Fruit fly (Drosophila melanogaster) whole organism, embryonic: ENCODE results near the gene lute.

Source experiments
- Aef1 ChIP-seq: fragments of 200-800 bp; sonication (Bioruptor generic); IDR thresholded peaks from 3 replicates; pipeline ENCODE4 v1.3.6; 2022; ENCODE audit warnings: missing biosample characterization, missing genetic modification characterization
- Awh ChIP-seq: fragments of 200-800 bp; sonication (Bioruptor generic); IDR thresholded peaks from 2 replicates; pipeline ENCODE4, ENCODE4 v1.3.6; 2022; ENCODE audit warnings: missing biosample characterization, missing genetic modification characterization
- CG10431 ChIP-seq: fragments of 200-800 bp; sonication (Bioruptor generic); optimal IDR thresholded peaks from 3 replicates; lab custom pipeline; 2018; ENCODE audit warnings: missing biosample characterization, mild to moderate bottlenecking, missing genetic modification characterization
- CG12236 ChIP-seq: fragments of 200-800 bp; sonication (Bioruptor generic); optimal IDR thresholded peaks from 2 replicates; lab custom pipeline; 2016; ENCODE audit warnings: missing biosample characterization, missing genetic modification characterization
- CG13123 ChIP-seq: fragments of 200-800 bp; sonication (Bioruptor generic); optimal IDR thresholded peaks from 2 replicates; lab custom pipeline; 2016; ENCODE audit warnings: missing biosample characterization, missing genetic modification characterization
- CG14441 ChIP-seq: fragments of 200-800 bp; sonication (Bioruptor generic); IDR thresholded peaks from 2 replicates; pipeline ENCODE4 v1.3.6; 2022; ENCODE audit warnings: missing biosample characterization, missing genetic modification characterization
- CG14710 ChIP-seq: fragments of 200-800 bp; sonication (Bioruptor generic); optimal IDR thresholded peaks from 3 replicates; lab custom pipeline; 2019; ENCODE audit warnings: missing biosample characterization, mild to moderate bottlenecking, missing genetic modification characterization, moderate library complexity
- CG15011 ChIP-seq: fragments of 200-800 bp; sonication (Bioruptor generic); optimal IDR thresholded peaks from 3 replicates; lab custom pipeline; 2018; ENCODE audit warnings: missing biosample characterization, mild to moderate bottlenecking, missing genetic modification characterization
- CG16813 ChIP-seq: fragments of 200-800 bp; sonication (Bioruptor generic); IDR thresholded peaks from 3 replicates; pipeline ENCODE4 v1.3.6; 2022; ENCODE audit warnings: missing biosample characterization, missing genetic modification characterization; ENCODE audit not compliant: partially characterized antibody
- CG18262 ChIP-seq: fragments of 200-800 bp; optimal IDR thresholded peaks from 3 replicates; lab custom pipeline; 2019; ENCODE audit warnings: missing biosample characterization, mild to moderate bottlenecking, missing genetic modification characterization, moderate library complexity
- CG18476 ChIP-seq: fragments of 200-800 bp; sonication (Bioruptor generic); optimal IDR thresholded peaks from 2 replicates; lab custom pipeline; 2016; ENCODE audit warnings: missing biosample characterization, mild to moderate bottlenecking, missing genetic modification characterization
- CG18619 ChIP-seq: fragments of 200-800 bp; sonication (Bioruptor generic); optimal IDR thresholded peaks from 3 replicates; lab custom pipeline; 2017; ENCODE audit warnings: missing biosample characterization, mild to moderate bottlenecking, missing genetic modification characterization
- CG2116 ChIP-seq: fragments of 200-800 bp; sonication (Bioruptor generic); optimal IDR thresholded peaks from 3 replicates; lab custom pipeline; 2018; ENCODE audit warnings: missing biosample characterization, mild to moderate bottlenecking, missing genetic modification characterization
- CG2889 ChIP-seq: fragments of 200-800 bp; sonication (Bioruptor generic); IDR thresholded peaks from 3 replicates; pipeline ENCODE4 v1.3.6; 2022; ENCODE audit warnings: missing biosample characterization, missing genetic modification characterization
- CG3726 ChIP-seq: fragments of 200-800 bp; sonication (Bioruptor generic); IDR thresholded peaks from 3 replicates; pipeline ENCODE4, ENCODE4 v1.3.6; 2022; ENCODE audit warnings: missing biosample characterization, missing genetic modification characterization
- CG42726 ChIP-seq: fragments of 200-800 bp; sonication (Bioruptor generic); IDR thresholded peaks from 2 replicates; pipeline ENCODE4 v1.3.6; 2022; ENCODE audit warnings: missing biosample characterization, missing genetic modification characterization; ENCODE audit not compliant: partially characterized antibody
- CG7839 ChIP-seq: fragments of 200-800 bp; sonication (Bioruptor generic); optimal IDR thresholded peaks from 3 replicates; lab custom pipeline; 2018; ENCODE audit warnings: missing biosample characterization, mild to moderate bottlenecking, missing genetic modification characterization, moderate library complexity
- CG8089 ChIP-seq: fragments of 200-800 bp; sonication (Bioruptor generic); optimal IDR thresholded peaks from 3 replicates; lab custom pipeline; 2016; ENCODE audit warnings: missing biosample characterization, missing genetic modification characterization
- CoRest ChIP-seq: fragments of 200-800 bp; sonication (Bioruptor generic); optimal IDR thresholded peaks from 3 replicates; lab custom pipeline; 2018; ENCODE audit warnings: missing biosample characterization, mild to moderate bottlenecking, missing genetic modification characterization, moderate library complexity
- Dp ChIP-seq: fragments of 200-800 bp; sonication (Bioruptor generic); optimal IDR thresholded peaks from 2 replicates; lab custom pipeline; 2018; ENCODE audit warnings: missing biosample characterization, mild to moderate bottlenecking, missing genetic modification characterization, moderate library complexity
- H15 ChIP-seq: fragments of 200-800 bp; sonication (Bioruptor generic); IDR thresholded peaks from 3 replicates; pipeline ENCODE4 v1.3.6; 2022; ENCODE audit warnings: missing biosample characterization, missing genetic modification characterization
- Hand ChIP-seq: fragments of 200-800 bp; sonication (Bioruptor generic); optimal IDR thresholded peaks from 2 replicates; lab custom pipeline; 2017; ENCODE audit warnings: mild to moderate bottlenecking, missing biosample characterization, missing genetic modification reagents, missing genetic modification characterization
- Hr51 ChIP-seq, 2 experiments: fragments of 200-800 bp; sonication (Bioruptor generic); optimal IDR thresholded peaks; 2 replicates in 1 of 2; 3 replicates in 1 of 2; lab custom pipeline; 2016 to 2018; ENCODE audit warnings: missing biosample characterization in 2 of 2, missing genetic modification characterization in 2 of 2, mild to moderate bottlenecking in 1 of 2, moderate library complexity in 1 of 2
- Kr ChIP-seq: fragments of 200-800 bp; sonication (Bioruptor generic); optimal IDR thresholded peaks from 2 replicates; lab custom pipeline; 2017; ENCODE audit warnings: missing biosample characterization, mild to moderate bottlenecking, missing genetic modification characterization
- Lpt ChIP-seq: fragments of >200 bp; optimal IDR thresholded peaks from 2 replicates; lab custom pipeline; 2018; ENCODE audit warnings: missing biosample characterization, missing genetic modification characterization
- Mes4 ChIP-seq: fragments of 200-800 bp; sonication (Bioruptor generic); optimal IDR thresholded peaks from 2 replicates; lab custom pipeline; 2016; ENCODE audit warnings: missing biosample characterization, missing genetic modification characterization
- NFAT ChIP-seq: fragments of 200-800 bp; sonication (Bioruptor generic); IDR thresholded peaks from 2 replicates; pipeline ENCODE4 v1.3.6; 2022; ENCODE audit warnings: missing biosample characterization, missing genetic modification characterization
- Nf-YB ChIP-seq: fragments of 200-800 bp; sonication (Bioruptor generic); optimal IDR thresholded peaks from 3 replicates; lab custom pipeline; 2019; ENCODE audit warnings: missing biosample characterization, mild to moderate bottlenecking, missing genetic modification characterization, moderate library complexity
- Oaz ChIP-seq: fragments of 200-800 bp; sonication (Bioruptor generic); IDR thresholded peaks from 2 replicates; pipeline ENCODE4 v1.3.6; 2022; ENCODE audit warnings: missing biosample characterization, missing genetic modification characterization
- Opbp ChIP-seq: fragments of 200-800 bp; sonication (Bioruptor generic); IDR thresholded peaks from 3 replicates; pipeline ENCODE4 v1.3.6; 2022; ENCODE audit warnings: missing biosample characterization, missing genetic modification characterization; ENCODE audit not compliant: partially characterized antibody
- PHDP ChIP-seq: fragments of 200-800 bp; sonication (Bioruptor generic); optimal IDR thresholded peaks from 3 replicates; lab custom pipeline; 2018; ENCODE audit warnings: missing biosample characterization, mild to moderate bottlenecking, missing genetic modification characterization, moderate library complexity
- Poxn ChIP-seq: fragments of 200-800 bp; sonication (Bioruptor generic); IDR thresholded peaks from 2 replicates; pipeline ENCODE4 v1.3.6; 2022; ENCODE audit warnings: missing biosample characterization, missing genetic modification characterization
- Rx ChIP-seq: fragments of 200-800 bp; sonication (Bioruptor generic); IDR thresholded peaks from 2 replicates; pipeline ENCODE4 v1.3.6; 2022; ENCODE audit warnings: missing biosample characterization, missing genetic modification characterization
- bowl ChIP-seq: fragments of 200-800 bp; sonication (Bioruptor generic); IDR thresholded peaks from 2 replicates; pipeline ENCODE4 v1.3.6; 2022; ENCODE audit warnings: missing biosample characterization, missing genetic modification characterization
- cas ChIP-seq: fragments of 200-800 bp; sonication (Bioruptor generic); IDR thresholded peaks from 2 replicates; pipeline ENCODE4 v1.3.6; 2022; ENCODE audit warnings: missing biosample characterization, missing genetic modification characterization
- da ChIP-seq: fragments of 200-800 bp; sonication (Bioruptor generic); optimal IDR thresholded peaks from 2 replicates; lab custom pipeline; 2016; ENCODE audit warnings: missing biosample characterization, missing genetic modification characterization
- dmrt11E ChIP-seq: fragments of 200-800 bp; sonication (Bioruptor generic); optimal IDR thresholded peaks from 3 replicates; lab custom pipeline; 2018; ENCODE audit warnings: missing biosample characterization, mild to moderate bottlenecking, missing genetic modification characterization, moderate library complexity
- fd102C ChIP-seq: fragments of 200-800 bp; sonication (Bioruptor generic); optimal IDR thresholded peaks from 2 replicates; lab custom pipeline; 2018; ENCODE audit warnings: missing biosample characterization, mild to moderate bottlenecking, missing genetic modification characterization, moderate library complexity
- gsb ChIP-seq: fragments of 200-800 bp; sonication (Bioruptor generic); IDR thresholded peaks from 2 replicates; pipeline ENCODE4 v1.3.6; 2022; ENCODE audit warnings: missing biosample characterization, missing genetic modification characterization
- gt ChIP-seq: fragments of 200-800 bp; sonication (Bioruptor generic); IDR thresholded peaks from 2 replicates; pipeline ENCODE4 v1.3.6; 2022; ENCODE audit warnings: missing biosample characterization, missing genetic modification characterization
- knrl ChIP-seq: fragments of 200-800 bp; sonication (Bioruptor generic); IDR thresholded peaks from 3 replicates; pipeline ENCODE4 v1.3.6; 2022; ENCODE audit warnings: missing biosample characterization, missing genetic modification characterization; ENCODE audit not compliant: partially characterized antibody
- lbe ChIP-seq: fragments of 200-800 bp; sonication (Bioruptor generic); optimal IDR thresholded peaks from 2 replicates; lab custom pipeline; 2016; ENCODE audit warnings: missing biosample characterization, mild to moderate bottlenecking, missing genetic modification characterization
- luna ChIP-seq: fragments of 200-800 bp; sonication (Bioruptor generic); optimal IDR thresholded peaks from 2 replicates; lab custom pipeline; 2016; ENCODE audit warnings: missing biosample characterization, missing genetic modification characterization
- otp ChIP-seq: fragments of 200-800 bp; sonication (Bioruptor generic); IDR thresholded peaks from 3 replicates; pipeline ENCODE4, ENCODE4 v1.3.6; 2022; ENCODE audit warnings: missing biosample characterization, missing genetic modification characterization
- p53 ChIP-seq: fragments of 200-800 bp; sonication (Bioruptor generic); optimal IDR thresholded peaks from 2 replicates; lab custom pipeline; 2016; ENCODE audit warnings: missing biosample characterization, missing genetic modification characterization
- pho ChIP-seq: fragments of 200-800 bp; sonication (Bioruptor generic); optimal IDR thresholded peaks from 2 replicates; lab custom pipeline; 2016; ENCODE audit warnings: missing biosample characterization, missing genetic modification characterization
- pum ChIP-seq: fragments of 200-800 bp; sonication (Bioruptor generic); optimal IDR thresholded peaks from 2 replicates; lab custom pipeline; 2016; ENCODE audit warnings: missing biosample characterization, missing genetic modification characterization
- shn ChIP-seq: fragments of 200-800 bp; sonication (Bioruptor generic); optimal IDR thresholded peaks from 3 replicates; lab custom pipeline; 2016; ENCODE audit warnings: missing biosample characterization, missing genetic modification characterization
- tio ChIP-seq: fragments of 200-800 bp; sonication (Bioruptor generic); optimal IDR thresholded peaks from 2 replicates; lab custom pipeline; 2017; ENCODE audit warnings: missing biosample characterization, missing genetic modification characterization, inconsistent platforms
- tna ChIP-seq: fragments of 200-800 bp; sonication (Bioruptor generic); IDR thresholded peaks from 2 replicates; pipeline ENCODE4 v1.3.6; 2022; ENCODE audit warnings: missing biosample characterization, missing genetic modification characterization; ENCODE audit not compliant: partially characterized antibody

Gene lute

DNA sequence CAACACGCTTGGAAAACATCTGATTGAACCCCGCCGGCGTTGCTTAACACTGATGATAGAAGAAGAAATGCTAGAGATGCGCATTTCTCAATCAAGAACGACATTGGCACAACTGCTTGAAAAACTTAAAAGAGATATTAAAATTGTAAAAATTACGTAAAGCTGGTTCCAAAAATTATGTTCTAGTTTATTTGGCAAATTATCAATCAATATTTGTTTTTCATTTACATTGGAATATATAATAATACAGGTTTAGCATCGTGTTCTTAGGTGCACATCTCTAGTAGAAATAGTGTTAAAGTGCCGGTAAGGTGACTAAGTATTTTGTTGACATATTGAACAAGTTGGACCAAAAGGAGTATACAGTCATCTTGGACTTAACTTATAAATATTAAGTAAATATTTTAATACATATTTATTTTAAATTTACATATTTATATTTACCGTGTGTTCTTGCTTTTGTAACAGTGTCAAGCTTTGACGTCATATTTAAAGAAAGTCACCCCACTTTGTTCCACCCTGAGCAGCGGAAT lies 11.6 kb downstream of the lute start, which contains the start of the genes Brf and sds22 (continued):
- peak; percentile 87 for TF ChIP-seq knrl (GFP tag; lab: Robert Waterston, UW)
- TF ChIP-seq Mes4 (GFP tag; lab: Kevin White, UChicago), result peak; percentile 87
- TF ChIP-seq Opbp (GFP tag; lab: Robert Waterston, UW), result peak; percentile 53; the same call in 1 of the 3 replicates
- TF ChIP-seq otp (GFP tag; lab: Robert Waterston, UW), result peak; percentile 79
- TF ChIP-seq da, result peak; percentile 87
- TF ChIP-seq CG12236 (GFP tag; lab: Kevin White, UChicago), result peak; percentile 88
- peak; percentile 96 for TF ChIP-seq dmrt11E (tag; lab: Kevin White, UChicago)
- TF ChIP-seq bowl, result peak; percentile 42; the same call in 1 of the 2 replicates
- TF ChIP-seq p53 (GFP tag; lab: Kevin White, UChicago), result peak; percentile 78
- TF ChIP-seq luna, result peak; percentile 93
- TF ChIP-seq CG2116 (GFP tag; lab: Kevin White, UChicago), result peak; percentile 89
- TF ChIP-seq pho (GFP tag; lab: Kevin White, UChicago), result peak; percentile 97
- peak; percentile 96 for TF ChIP-seq CG7839 (tag; lab: Kevin White, UChicago)
- peak; percentile 56; the same call in 1 of the 2 replicates for TF ChIP-seq tna
- peak; percentile 94 for TF ChIP-seq CG13123 (GFP tag; lab: Kevin White, UChicago)
- peak; percentile 80 for TF ChIP-seq Hand (GFP tag; lab: Kevin White, UChicago)
- TF ChIP-seq CG2889 (GFP tag; lab: Robert Waterston, UW), result peak; percentile 91
- peak; percentile 82 for TF ChIP-seq Poxn (GFP tag; lab: Robert Waterston, UW)
- TF ChIP-seq Hr51 (GFP tag; optimal IDR thresholded peaks at IDR 0.05; lab: Kevin White, UChicago), result peak; percentile 92 to 95
- TF ChIP-seq CG15011 (GFP tag; lab: Kevin White, UChicago), result peak; percentile 83
- TF ChIP-seq lbe (GFP tag; lab: Kevin White, UChicago), result peak; percentile 93
- peak; percentile 90 for TF ChIP-seq H15 (GFP tag; lab: Robert Waterston, UW)
- peak; percentile 76 for TF ChIP-seq CG10431
- TF ChIP-seq gt (GFP tag; lab: Robert Waterston, UW), result peak; percentile 85
- peak; percentile 96 for TF ChIP-seq pum (GFP tag; lab: Kevin White, UChicago)
- peak; percentile 84 for TF ChIP-seq Oaz
- TF ChIP-seq CG42726 (GFP tag; lab: Robert Waterston, UW), result no peak
- TF ChIP-seq CG14710 (tag; lab: Kevin White, UChicago), result peak; percentile 97
- peak; percentile 79; the same call in 1 of the 2 replicates for TF ChIP-seq Awh
- TF ChIP-seq CG18476, result peak; percentile 94
- TF ChIP-seq CG16813 (GFP tag; lab: Robert Waterston, UW), result peak; percentile 87
- peak; percentile 95 for TF ChIP-seq PHDP
- peak; percentile 67 for TF ChIP-seq fd102C (GFP tag; lab: Kevin White, UChicago)
- peak; percentile 92 for TF ChIP-seq CG18619 (GFP tag; lab: Kevin White, UChicago)
- peak; percentile 75 for TF ChIP-seq gsb
- TF ChIP-seq CG8089 (GFP tag; lab: Kevin White, UChicago), result peak; percentile 93
- TF ChIP-seq CoRest, result peak; percentile 98
- peak; percentile 67 for TF ChIP-seq cas (GFP tag; lab: Robert Waterston, UW)
- peak; percentile 33 for TF ChIP-seq Kr (GFP tag; lab: Kevin White, UChicago)
- TF ChIP-seq CG14441 (GFP tag; lab: Robert Waterston, UW), result peak; percentile 91
- peak; percentile 75; the same call in 2 of the 3 replicates for TF ChIP-seq CG3726 (GFP tag; lab: Robert Waterston, UW)
- TF ChIP-seq NFAT (GFP tag; lab: Robert Waterston, UW), result peak; percentile 89
- TF ChIP-seq CG18262, result peak; percentile 94
- peak; percentile 84 for TF ChIP-seq Rx (GFP tag; lab: Robert Waterston, UW)
- no peak for TF ChIP-seq Lpt (GFP tag; lab: Kevin White, UChicago)
- TF ChIP-seq tio (GFP tag; lab: Kevin White, UChicago), result peak; percentile 93
- TF ChIP-seq Aef1 (GFP tag; lab: Robert Waterston, UW), result peak; percentile 94
- peak; percentile 79 for TF ChIP-seq Nf-YB (GFP tag; lab: Kevin White, UChicago)
- peak; percentile 32 for TF ChIP-seq Dp (GFP tag; lab: Kevin White, UChicago)
- TF ChIP-seq shn (GFP tag; lab: Kevin White, UChicago), result peak; percentile 94
